Worm (Caenorhabditis elegans) whole organism, L2 larva: Measurements from ENCODE around the gene F28F8.9.
A peak's percentile ranks its signal among the peaks of the same experiment; 100 is the strongest.

Source experiments
- F13H6.1 ChIP-seq: sonication (generic microtip); optimal IDR thresholded peaks from 2 replicates; lab custom pipeline; 2016; ENCODE audit warnings: missing genetic modification characterization, missing compliant biosample characterization
- R02D3.7 ChIP-seq: fragments of 150-350 bp; optimal IDR thresholded peaks from 2 replicates; lab custom pipeline; 2014; ENCODE audit warnings: missing biosample characterization, missing genetic modification characterization
- ceh-82 ChIP-seq: fragments of 150-350 bp; optimal IDR thresholded peaks from 2 replicates; lab custom pipeline; 2014; ENCODE audit warnings: missing biosample characterization, missing genetic modification characterization
- crh-2 ChIP-seq: sonication (generic microtip); optimal IDR thresholded peaks from 2 replicates; lab custom pipeline; 2017; ENCODE audit warnings: missing biosample characterization, missing genetic modification characterization
- dmd-4 ChIP-seq: sonication (generic microtip); optimal IDR thresholded peaks from 2 replicates; lab custom pipeline; 2017; ENCODE audit warnings: missing biosample characterization, missing genetic modification characterization
- fos-1 ChIP-seq: fragments of 150-350 bp; optimal IDR thresholded peaks from 2 replicates; lab custom pipeline; 2014; ENCODE audit warnings: missing biosample characterization, missing genetic modification characterization
- lin-11 ChIP-seq: fragments of 150-350 bp; sonication (generic microtip); optimal IDR thresholded peaks from 2 replicates; lab custom pipeline; 2014; ENCODE audit warnings: missing biosample characterization, missing genetic modification characterization, inconsistent platforms, mixed read lengths
- lsy-2 ChIP-seq, 2 experiments: fragments of 150-350 bp in 1 of 2; sonication (generic microtip) in 1 of 2; optimal IDR thresholded peaks; 2 replicates each; lab custom pipeline; 2014 to 2017; ENCODE audit warnings: missing biosample characterization in 2 of 2, missing genetic modification characterization in 2 of 2
- mab-5 ChIP-seq: fragments of 150-350 bp; optimal IDR thresholded peaks from 2 replicates; lab custom pipeline; 2014; ENCODE audit warnings: missing biosample characterization, missing genetic modification characterization
- mdl-1 ChIP-seq, 2 experiments: fragments of 150-350 bp in 1 of 2; sonication (generic microtip) in 1 of 2; optimal IDR thresholded peaks; 2 replicates each; lab custom pipeline; 2017; ENCODE audit warnings: missing biosample characterization in 2 of 2, missing genetic modification characterization in 2 of 2
- nhr-10 ChIP-seq: sonication (generic microtip); optimal IDR thresholded peaks from 2 replicates; lab custom pipeline; 2017; ENCODE audit warnings: missing biosample characterization, missing genetic modification characterization
- nhr-11 ChIP-seq: fragments of 150-350 bp; optimal IDR thresholded peaks from 2 replicates; lab custom pipeline; 2014; ENCODE audit warnings: missing biosample characterization, missing genetic modification characterization
- nhr-12 ChIP-seq: fragments of 150-350 bp; optimal IDR thresholded peaks from 2 replicates; lab custom pipeline; 2014; ENCODE audit warnings: missing biosample characterization, missing genetic modification characterization
- nhr-6 ChIP-seq: fragments of 150-350 bp; optimal IDR thresholded peaks from 2 replicates; lab custom pipeline; 2014; ENCODE audit warnings: missing biosample characterization, missing genetic modification characterization
- nhr-77 ChIP-seq: fragments of 150-350 bp; optimal IDR thresholded peaks from 2 replicates; lab custom pipeline; 2014; ENCODE audit warnings: missing biosample characterization, missing genetic modification characterization
- peb-1 ChIP-seq: fragments of 150-350 bp; optimal IDR thresholded peaks from 2 replicates; lab custom pipeline; 2014; ENCODE audit warnings: missing biosample characterization, missing genetic modification characterization
- sem-4 ChIP-seq: fragments of 150-350 bp; optimal IDR thresholded peaks from 2 replicates; lab custom pipeline; 2014; ENCODE audit warnings: missing biosample characterization, missing genetic modification reagents, missing genetic modification characterization
- sma-3 ChIP-seq: sonication (generic microtip); optimal IDR thresholded peaks from 2 replicates; lab custom pipeline; 2016; ENCODE audit warnings: missing genetic modification reagents, missing genetic modification characterization, missing compliant biosample characterization
- sma-9 ChIP-seq, 2 experiments: fragments of 150-350 bp in 1 of 2; sonication (generic microtip) in 1 of 2; optimal IDR thresholded peaks; 2 replicates each; lab custom pipeline; 2014 to 2016; ENCODE audit warnings: missing genetic modification characterization in 2 of 2, mild to moderate bottlenecking in 1 of 2, missing biosample characterization in 1 of 2, missing compliant biosample characterization in 1 of 2, missing genetic modification reagents in 1 of 2, moderate library complexity in 1 of 2
- unc-39 ChIP-seq: fragments of 150-350 bp; optimal IDR thresholded peaks from 2 replicates; lab custom pipeline; 2014; ENCODE audit warnings: missing biosample characterization, missing genetic modification characterization
- unc-62 ChIP-seq: fragments of 150-350 bp; optimal IDR thresholded peaks from 2 replicates; lab custom pipeline; 2014; ENCODE audit warnings: missing biosample characterization, missing genetic modification reagents, missing genetic modification characterization
- zag-1 ChIP-seq: fragments of 150-350 bp; optimal IDR thresholded peaks from 2 replicates; lab custom pipeline; 2014; ENCODE audit warnings: missing biosample characterization, missing genetic modification characterization
- ztf-11 ChIP-seq: sonication (generic microtip); optimal IDR thresholded peaks from 2 replicates; lab custom pipeline; 2017; ENCODE audit warnings: missing biosample characterization, missing genetic modification characterization
- ztf-4 ChIP-seq: fragments of 150-350 bp; optimal IDR thresholded peaks from 2 replicates; lab custom pipeline; 2014; ENCODE audit warnings: missing biosample characterization, missing genetic modification characterization

F28F8.9 gene

ce11 chrV:15533864-15534263 lies 44.6 kb downstream of the F28F8.9 start, which contains the start of gene F21A3.2:
Gene F21A3.2 (minus strand): TSS chrV:15533964.
- TF ChIP-seq dmd-4 (tag; lab: Kevin White, UChicago) (no peak), peb-1 (tag; lab: Kevin White, UChicago) (no peak), mdl-1 (tag; optimal IDR thresholded peaks at IDR 0.05; lab: Kevin White, UChicago) (no peak), unc-62 (GFP tag; lab: Kevin White, UChicago) (no peak), ceh-82 (tag; lab: Kevin White, UChicago) (no peak), ztf-11 (tag; lab: Kevin White, UChicago) (no peak), nhr-10 (no peak), sma-3 (GFP tag; lab: Kevin White, UChicago) (no peak), F13H6.1 (tag; lab: Kevin White, UChicago) (no peak), fos-1 (tag; lab: Kevin White, UChicago) (no peak), zag-1 (tag; lab: Kevin White, UChicago) (no peak), sma-9 (GFP tag; optimal IDR thresholded peaks at IDR 0.05; lab: Kevin White, UChicago) (no peak), sma-9 (tag; optimal IDR thresholded peaks at IDR 0.05; lab: Kevin White, UChicago) (no peak), sem-4 (tag; lab: Kevin White, UChicago) (no peak), lin-11 (no peak), crh-2 (tag; lab: Kevin White, UChicago) (no peak), nhr-11 (tag; lab: Kevin White, UChicago) (no peak)
- TF ChIP-seq, all 48 proteins: peak for 0

DNA sequence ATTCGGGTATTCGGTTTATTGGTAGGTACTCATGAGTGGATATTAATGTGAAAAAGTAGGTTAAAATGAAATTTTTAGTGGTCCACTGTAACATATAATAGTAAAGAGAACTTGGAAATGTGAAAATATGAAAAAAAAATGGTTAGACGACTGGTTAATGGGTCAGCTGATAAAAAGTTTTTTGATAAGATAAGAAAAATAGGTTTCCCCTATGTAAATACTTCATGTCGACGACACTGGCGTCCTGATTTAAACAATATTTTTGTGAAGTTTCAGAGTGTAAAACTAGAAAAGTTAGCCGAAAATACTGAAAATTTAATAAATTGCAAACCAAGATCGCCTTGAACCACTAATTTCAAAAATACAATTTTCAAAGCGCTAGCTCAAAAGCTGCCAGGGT lies 45.4 kb downstream of the F28F8.9 start, which contains the start of gene F21A3.11:
F21A3.11 (minus strand) TSS at position 117 of the 400 bp plus-strand sequence.
- no peak for TF ChIP-seq unc-39 (tag; lab: Kevin White, UChicago)
- TF ChIP-seq fos-1 (tag; lab: Kevin White, UChicago): peak; percentile 49

ce11 chrV:15529069-15529468 lies 49.4 kb downstream of the F28F8.9 start, which contains the start of gene srh-276:
Gene srh-276 (plus strand): TSS chrV:15529369.
- TF ChIP-seq R02D3.7 (tag; lab: Kevin White, UChicago) (no peak), nhr-77 (tag; lab: Kevin White, UChicago) (no peak), dmd-4 (tag; lab: Kevin White, UChicago) (no peak), mab-5 (tag; lab: Kevin White, UChicago) (no peak), lsy-2 (tag; optimal IDR thresholded peaks at IDR 0.05; lab: Kevin White, UChicago) (no peak), ztf-4 (no peak), nhr-6 (tag; lab: Kevin White, UChicago) (no peak), nhr-12 (tag; lab: Kevin White, UChicago) (no peak), sma-3 (GFP tag; lab: Kevin White, UChicago) (no peak), peb-1 (tag; lab: Kevin White, UChicago) (no peak)
